Worm (Caenorhabditis elegans) whole organism, L4 larva: ENCODE results near the gene scl-8.

Experiments
- R02D3.7 ChIP-seq: fragments of 150-350 bp; sonication (generic microtip); optimal IDR thresholded peaks from 3 replicates; lab custom pipeline; 2014; ENCODE audit warnings: missing biosample characterization, missing genetic modification characterization
- aly-2 ChIP-seq: sonication (generic microtip); optimal IDR thresholded peaks from 2 replicates; lab custom pipeline; 2018; ENCODE audit warnings: missing biosample characterization, missing genetic modification characterization
- ama-1 ChIP-seq: fragments of 150-350 bp; optimal IDR thresholded peaks from 2 replicates; lab custom pipeline; 2014; ENCODE audit warnings: inconsistent platforms, mixed read lengths
- dmd-6 ChIP-seq: fragments of 200-800 bp; sonication (Bioruptor generic); IDR thresholded peaks from 2 replicates; pipeline ENCODE4 v1.3.6; 2022; ENCODE audit warnings: missing genetic modification reagents, missing genetic modification characterization, missing compliant biosample characterization
- dmd-9 ChIP-seq: fragments of 200-800 bp; sonication (Bioruptor generic); IDR thresholded peaks from 2 replicates; pipeline ENCODE4 v1.3.6; 2022; ENCODE audit warnings: missing genetic modification reagents, missing genetic modification characterization, missing compliant biosample characterization
- nhr-6 ChIP-seq: fragments of 150-350 bp; optimal IDR thresholded peaks from 2 replicates; lab custom pipeline; 2014; ENCODE audit warnings: missing biosample characterization, missing genetic modification characterization
- nhr-76 ChIP-seq: fragments of 150-350 bp; optimal IDR thresholded peaks from 2 replicates; lab custom pipeline; 2014; ENCODE audit warnings: missing biosample characterization, missing genetic modification characterization
- unc-62 ChIP-seq, 3 experiments: fragments of 150-350 bp in 1 of 3; sonication (generic microtip); optimal IDR thresholded peaks in 2 of 3; peaks in 1 of 3; 1 replicate in 1 of 3; 2 replicates in 2 of 3; lab custom pipeline; 2014 to 2017; ENCODE audit warnings: missing biosample characterization in 3 of 3, missing genetic modification characterization in 3 of 3, missing genetic modification reagents in 3 of 3, missing genotype in 1 of 3
- vab-7 ChIP-seq: fragments of 200-800 bp; sonication (Bioruptor generic); IDR thresholded peaks from 2 replicates; pipeline ENCODE4 v1.3.6; 2022; ENCODE audit warnings: missing genetic modification reagents, missing genetic modification characterization, missing compliant biosample characterization

DNA sequence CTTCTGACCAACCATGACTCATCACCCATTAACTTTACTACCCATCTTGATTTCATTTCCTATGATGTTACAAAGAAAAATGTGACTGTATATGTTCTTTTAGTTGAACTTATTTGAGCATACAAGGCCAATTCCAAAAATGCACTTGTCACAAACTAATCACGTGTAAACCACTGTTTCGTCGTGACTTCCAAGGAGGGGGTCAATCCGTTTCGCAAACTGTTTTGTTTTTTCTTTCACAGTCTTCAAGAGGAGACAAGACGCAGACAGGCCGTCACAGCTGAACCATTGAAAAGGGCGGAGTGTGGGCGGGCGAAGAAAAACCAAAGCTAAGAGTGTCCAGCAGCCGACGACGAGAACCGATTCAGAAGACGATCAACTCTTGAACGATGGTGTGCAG is 7.6 kb downstream of the scl-8 start, which contains the start of gene C39E9.8:
- TF ChIP-seq vab-7 (no peak), unc-62 (GFP tag; optimal IDR thresholded peaks at IDR 0.05 in 1 of 2; lab: Kevin White, UChicago) (no peak), unc-62 (tag; optimal IDR thresholded peaks at IDR 0.05; lab: Kevin White, UChicago) (no peak), ama-1 (no peak), nhr-76 (tag; lab: Kevin White, UChicago) (no peak), R02D3.7 (tag; lab: Kevin White, UChicago) (no peak), nhr-6 (tag; lab: Kevin White, UChicago) (no peak), dmd-6 (GFP tag; lab: Robert Waterston, UW) (no peak), aly-2 (tag; lab: Kevin White, UChicago) (no peak), dmd-9 (GFP tag; lab: Robert Waterston, UW) (no peak)
